Worm (Caenorhabditis elegans): ENCODE data around the gene ugt-43.

Gene ugt-43

DNA sequence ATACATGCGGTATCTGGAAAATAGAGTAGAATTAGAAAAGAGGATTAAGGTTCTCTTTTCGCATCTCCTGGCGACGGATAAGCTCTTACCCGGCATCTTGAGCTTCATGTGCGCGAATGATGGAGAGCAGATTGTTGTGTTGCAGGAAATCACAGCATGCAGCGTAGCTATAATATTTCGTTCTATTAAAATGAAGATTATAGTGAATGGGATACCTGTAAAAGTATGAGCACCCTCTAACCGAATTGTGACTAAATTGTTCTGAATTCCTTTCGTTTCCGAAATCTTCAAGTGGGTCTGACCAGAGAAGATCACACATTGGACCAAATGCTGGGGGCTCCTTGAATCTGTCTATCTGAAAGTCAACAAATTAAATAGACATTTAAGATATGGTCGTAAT is 34.0 kb downstream of the ugt-43 start:
- no peak for TF ChIP-seq F52B5.7 (tag; optimal IDR thresholded peaks at IDR 0.05)

DNA sequence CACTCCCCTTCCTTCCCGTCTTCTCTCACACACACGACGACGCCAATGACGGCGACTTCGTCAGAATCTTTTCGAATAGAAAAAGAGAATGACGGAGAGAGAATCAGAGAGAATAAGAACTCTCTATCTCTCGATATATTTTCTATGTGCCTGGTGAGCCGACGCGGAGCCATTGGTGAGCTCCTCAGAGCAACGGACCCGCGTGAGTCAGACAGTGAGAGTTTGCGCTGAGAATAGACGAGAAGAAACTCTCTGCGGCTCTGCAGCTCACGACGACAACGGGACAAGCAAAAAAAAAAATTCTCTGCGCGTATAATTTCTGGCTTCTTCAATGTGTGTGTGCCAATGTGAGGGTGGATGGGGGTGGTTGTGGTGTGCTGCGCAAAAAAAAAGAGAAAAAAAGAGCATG is 35.6 kb downstream of the ugt-43 start:
- TF ChIP-seq cebp-2 (GFP tag; IDR thresholded peaks at IDR 0.05) (no peak), lir-1 (GFP tag; conservative IDR thresholded peaks at IDR 0.05) (no peak), ztf-22 (GFP tag; optimal IDR thresholded peaks at IDR 0.05) (no peak), tlf-1 (GFP tag; optimal IDR thresholded peaks at IDR 0.05) (no peak), ztf-25 (GFP tag; IDR thresholded peaks at IDR 0.05) (no peak), somi-1 (GFP tag; optimal IDR thresholded peaks at IDR 0.05) (peak; percentile 14), F33H1.4 (GFP tag; IDR thresholded peaks at IDR 0.05) (no peak), Y53F4B.3 (GFP tag; IDR thresholded peaks at IDR 0.05) (no peak), hmg-1.2 (GFP tag; IDR thresholded peaks at IDR 0.05) (peak; percentile 18; the same call in 1 of the 2 replicates), ccch-3 (GFP tag; optimal IDR thresholded peaks at IDR 0.05) (no peak), gei-17 (GFP tag; optimal IDR thresholded peaks at IDR 0.05) (no peak), ama-1 (optimal IDR thresholded peaks at IDR 0.05) (no peak), ama-1 (GFP tag; optimal IDR thresholded peaks at IDR 0.05) (no peak), chd-7 (tag; optimal IDR thresholded peaks at IDR 0.05) (no peak), T26A5.8 (tag; optimal IDR thresholded peaks at IDR 0.05) (no peak), ceh-100 (GFP tag; IDR thresholded peaks at IDR 0.05) (no peak), lin-40 (tag; optimal IDR thresholded peaks at IDR 0.05) (peak; percentile 44), bed-2 (GFP tag; IDR thresholded peaks at IDR 0.05) (no peak), lsy-27 (tag; optimal IDR thresholded peaks at IDR 0.05; ENCODE audit: borderline replicate concordance, insufficient read depth) (no peak), madf-8 (GFP tag; conservative IDR thresholded peaks at IDR 0.05) (no peak), B0336.3 (GFP tag; IDR thresholded peaks at IDR 0.05) (0 out of 2 replicates have a peak, but pooled peaks have one; percentile 10), unc-130 (GFP tag; optimal IDR thresholded peaks at IDR 0.05) (no peak), F39B2.1 (GFP tag; IDR thresholded peaks at IDR 0.05) (no peak), nfyb-1 (GFP tag; IDR thresholded peaks at IDR 0.05) (no peak; the same call in 1 of the 2 replicates), unc-62 (GFP tag; optimal IDR thresholded peaks at IDR 0.05) (no peak), snpc-4 (GFP tag; optimal IDR thresholded peaks at IDR 0.05) (peak; percentile 11), snpc-4 (tag; optimal IDR thresholded peaks at IDR 0.05) (peak in 1 of 4 experiments; percentile 13), hrde-1 (tag; optimal IDR thresholded peaks at IDR 0.05; ENCODE audit: borderline replicate concordance) (no peak), attf-3 (GFP tag; conservative IDR thresholded peaks at IDR 0.05) (no peak), ceh-27 (GFP tag; optimal IDR thresholded peaks at IDR 0.05) (peak; percentile 27), Y53G8AR.9 (GFP tag; conservative IDR thresholded peaks at IDR 0.05) (no peak), T07F8.4 (tag; optimal IDR thresholded peaks at IDR 0.05) (no peak), ekl-4 (GFP tag; IDR thresholded peaks at IDR 0.05) (no peak), dox-1 (GFP tag; IDR thresholded peaks at IDR 0.05) (no peak), ets-4 (GFP tag; optimal IDR thresholded peaks at IDR 0.05) (no peak), F55B11.4 (tag; optimal IDR thresholded peaks at IDR 0.05; ENCODE audit: borderline replicate concordance, insufficient read depth) (no peak), ztf-3 (GFP tag; optimal IDR thresholded peaks at IDR 0.05) (no peak), attf-5 (GFP tag; optimal IDR thresholded peaks at IDR 0.05) (peak; percentile 41), ztf-28 (GFP tag; IDR thresholded peaks at IDR 0.05) (no peak), mcd-1 (GFP tag; IDR thresholded peaks at IDR 0.05) (peak; percentile 28), sptf-2 (GFP tag; optimal IDR thresholded peaks at IDR 0.05) (no peak), nfya-1 (tag; optimal IDR thresholded peaks at IDR 0.05; ENCODE audit: borderline replicate concordance, insufficient read depth) (no peak), D2030.7 (GFP tag; IDR thresholded peaks at IDR 0.05) (no peak), K12H6.12 (tag; optimal IDR thresholded peaks at IDR 0.05) (peak; percentile 75), repo-1 (tag; optimal IDR thresholded peaks at IDR 0.05) (no peak), zfh-2 (GFP tag; conservative IDR thresholded peaks at IDR 0.05) (peak; percentile 85)

All from whole organism, young adult.